Fruit fly (Drosophila melanogaster) whole organism, embryonic: ENCODE measurements around the gene CG9205.

Experiments used
- ATbp ChIP-seq: fragments of 200-800 bp; sonication (Bioruptor generic); optimal IDR thresholded peaks from 2 replicates; lab custom pipeline; 2017; ENCODE audit warnings: missing biosample characterization, mild to moderate bottlenecking, missing genetic modification characterization, missing genetic modification reagents
- Atf-2 ChIP-seq: fragments of 200-800 bp; sonication (Bioruptor generic); optimal IDR thresholded peaks from 2 replicates; lab custom pipeline; 2016; ENCODE audit warnings: missing biosample characterization, missing genetic modification characterization
- BEAF-32 ChIP-seq: fragments of 200-800 bp; sonication (Bioruptor generic); optimal IDR thresholded peaks from 3 replicates; lab custom pipeline; 2017; ENCODE audit warnings: missing biosample characterization, missing genetic modification characterization, mild to moderate bottlenecking, moderate library complexity, missing genetic modification reagents
- Bgb ChIP-seq: fragments of 200-800 bp; sonication (Bioruptor generic); IDR thresholded peaks from 2 replicates; pipeline ENCODE4 v1.3.6; 2022; ENCODE audit warnings: missing biosample characterization, missing genetic modification characterization; ENCODE audit not compliant: partially characterized antibody
- CG10321 ChIP-seq: fragments of 200-800 bp; sonication (Bioruptor generic); IDR thresholded peaks from 2 replicates; pipeline ENCODE4 v1.3.6; 2022; ENCODE audit warnings: missing biosample characterization, missing genetic modification characterization
- CG11695 ChIP-seq: fragments of 200-800 bp; sonication (Bioruptor generic); IDR thresholded peaks from 3 replicates; pipeline ENCODE4 v1.3.6; 2022; ENCODE audit warnings: missing biosample characterization, missing genetic modification characterization
- CG12659 ChIP-seq: fragments of 200-800 bp; sonication (Bioruptor generic); optimal IDR thresholded peaks from 3 replicates; lab custom pipeline; 2017; ENCODE audit warnings: mild to moderate bottlenecking, missing biosample characterization, missing genetic modification reagents, missing genetic modification characterization
- CG13287 ChIP-seq: fragments of 200-800 bp; sonication (Bioruptor generic); IDR thresholded peaks from 2 replicates; pipeline ENCODE4 v1.3.6; 2022; ENCODE audit warnings: missing biosample characterization, missing genetic modification characterization; ENCODE audit not compliant: partially characterized antibody
- CG15514 ChIP-seq: fragments of 200-800 bp; sonication (Bioruptor generic); optimal IDR thresholded peaks from 3 replicates; lab custom pipeline; 2017; ENCODE audit warnings: missing biosample characterization, missing genetic modification characterization, mild to moderate bottlenecking, moderate library complexity, missing genetic modification reagents
- CG17385 ChIP-seq: fragments of 200-800 bp; sonication (Bioruptor generic); optimal IDR thresholded peaks from 3 replicates; lab custom pipeline; 2018; ENCODE audit warnings: missing biosample characterization, mild to moderate bottlenecking, missing genetic modification characterization
- CG18011 ChIP-seq: fragments of 200-800 bp; sonication (Bioruptor generic); optimal IDR thresholded peaks from 2 replicates; lab custom pipeline; 2017; ENCODE audit warnings: missing biosample characterization, missing genetic modification characterization, mild to moderate bottlenecking, moderate library complexity, missing genotype
- CG30403 ChIP-seq: fragments of 200-800 bp; sonication (Bioruptor generic); optimal IDR thresholded peaks from 3 replicates; lab custom pipeline; 2016; ENCODE audit warnings: missing biosample characterization, missing genetic modification characterization
- CG30431 ChIP-seq: fragments of 200-800 bp; sonication (Bioruptor generic); optimal IDR thresholded peaks from 2 replicates; lab custom pipeline; 2017; ENCODE audit warnings: missing biosample characterization, missing genetic modification characterization
- CG32772 ChIP-seq: fragments of 200-800 bp; sonication (Bioruptor generic); IDR thresholded peaks from 2 replicates; pipeline ENCODE4 v1.3.6; 2022; ENCODE audit warnings: missing biosample characterization, missing genetic modification characterization
- CG42726 ChIP-seq: fragments of 200-800 bp; sonication (Bioruptor generic); IDR thresholded peaks from 2 replicates; pipeline ENCODE4 v1.3.6; 2022; ENCODE audit warnings: missing biosample characterization, missing genetic modification characterization; ENCODE audit not compliant: partially characterized antibody
- CG4360 ChIP-seq: fragments of 200-800 bp; sonication (Bioruptor generic); IDR thresholded peaks from 2 replicates; pipeline ENCODE4 v1.3.6; 2022; ENCODE audit warnings: missing biosample characterization, missing genetic modification characterization
- CG6654 ChIP-seq: fragments of 200-800 bp; sonication (Bioruptor generic); optimal IDR thresholded peaks from 2 replicates; lab custom pipeline; 2017; ENCODE audit warnings: missing biosample characterization, mild to moderate bottlenecking, missing genetic modification characterization
- CG9932 ChIP-seq: fragments of 200-800 bp; sonication (Bioruptor generic); IDR thresholded peaks from 2 replicates; pipeline ENCODE4 v1.3.6; 2022; ENCODE audit warnings: missing biosample characterization, missing genetic modification characterization
- Dbx ChIP-seq: fragments of 200-800 bp; sonication (Bioruptor generic); IDR thresholded peaks from 3 replicates; pipeline ENCODE4 v1.3.6; 2022; ENCODE audit warnings: missing biosample characterization, missing genetic modification characterization
- Dip2 ChIP-seq: fragments of 200-800 bp; sonication (Bioruptor generic); IDR thresholded peaks from 2 replicates; pipeline ENCODE4 v1.3.6; 2022; ENCODE audit warnings: missing biosample characterization, missing genetic modification characterization
- Doc2 ChIP-seq: fragments of 200-800 bp; sonication (Bioruptor generic); IDR thresholded peaks from 2 replicates; pipeline ENCODE4 v1.3.6; 2022; ENCODE audit warnings: missing biosample characterization, missing genetic modification characterization
- Dp ChIP-seq: fragments of 200-800 bp; sonication (Bioruptor generic); optimal IDR thresholded peaks from 2 replicates; lab custom pipeline; 2018; ENCODE audit warnings: missing biosample characterization, mild to moderate bottlenecking, missing genetic modification characterization, moderate library complexity
- Dref ChIP-seq: fragments of 200-800 bp; sonication (Bioruptor generic); IDR thresholded peaks from 2 replicates; pipeline ENCODE4 v1.3.6; 2022; ENCODE audit warnings: missing biosample characterization, missing genetic modification characterization
- E2f2 ChIP-seq: fragments of 200-800 bp; sonication (Bioruptor generic); IDR thresholded peaks from 2 replicates; pipeline ENCODE4 v1.3.6; 2022; ENCODE audit warnings: missing biosample characterization, missing genetic modification characterization
- GATAe ChIP-seq: fragments of 200-800 bp; sonication (Bioruptor generic); conservative IDR thresholded peaks from 2 replicates; pipeline ENCODE4 v1.3.6; 2022; ENCODE audit warnings: missing biosample characterization, missing genetic modification characterization
- HLHmδ ChIP-seq: fragments of 200-800 bp; sonication (Bioruptor generic); optimal IDR thresholded peaks from 2 replicates; lab custom pipeline; 2018; ENCODE audit warnings: missing biosample characterization, mild to moderate bottlenecking, missing genetic modification characterization, moderate library complexity
- Hr78 ChIP-seq, 2 experiments: fragments of 200-800 bp in 1 of 2; fragments of >200 bp in 1 of 2; sonication (Bioruptor generic) in 1 of 2; optimal IDR thresholded peaks; 2 replicates each; lab custom pipeline; 2017 to 2019; ENCODE audit warnings: missing biosample characterization in 2 of 2, missing genetic modification characterization in 2 of 2, mild to moderate bottlenecking in 1 of 2, moderate library complexity in 1 of 2
- Lhr ChIP-seq: fragments of 200-800 bp; sonication (Bioruptor generic); optimal IDR thresholded peaks from 3 replicates; lab custom pipeline; 2017; ENCODE audit warnings: mild to moderate bottlenecking, missing biosample characterization, missing genetic modification reagents, missing genetic modification characterization
- Meics ChIP-seq: fragments of 200-800 bp; sonication (Bioruptor generic); optimal IDR thresholded peaks from 2 replicates; lab custom pipeline; 2017; ENCODE audit warnings: missing biosample characterization, mild to moderate bottlenecking, missing genetic modification characterization
- Myb ChIP-seq: fragments of 200-800 bp; sonication (Bioruptor generic); optimal IDR thresholded peaks from 2 replicates; lab custom pipeline; 2016; ENCODE audit warnings: missing biosample characterization, missing genetic modification characterization
- NFAT ChIP-seq: fragments of 200-800 bp; sonication (Bioruptor generic); IDR thresholded peaks from 2 replicates; pipeline ENCODE4 v1.3.6; 2022; ENCODE audit warnings: missing biosample characterization, missing genetic modification characterization
- PHDP ChIP-seq: fragments of 200-800 bp; sonication (Bioruptor generic); optimal IDR thresholded peaks from 3 replicates; lab custom pipeline; 2018; ENCODE audit warnings: missing biosample characterization, mild to moderate bottlenecking, missing genetic modification characterization, moderate library complexity
- Pdp1 ChIP-seq, 2 experiments: fragments of 200-800 bp; sonication (Bioruptor generic); optimal IDR thresholded peaks; 3 replicates each; lab custom pipeline; 2016; ENCODE audit warnings: missing biosample characterization in 2 of 2, missing genetic modification characterization in 2 of 2, mild to moderate bottlenecking in 1 of 2, moderate library complexity in 1 of 2
- Ptx1 ChIP-seq: fragments of 200-800 bp; sonication (Bioruptor generic); IDR thresholded peaks from 2 replicates; pipeline ENCODE4 v1.3.6; 2022; ENCODE audit warnings: missing biosample characterization, missing genetic modification characterization
- Scr ChIP-seq: fragments of 200-800 bp; sonication (Bioruptor generic); IDR thresholded peaks from 2 replicates; pipeline ENCODE4 v1.3.6; 2022; ENCODE audit warnings: missing biosample characterization, missing genetic modification characterization; ENCODE audit not compliant: partially characterized antibody
- Trl ChIP-seq, 3 experiments: fragments of >200 bp in 2 of 3; fragments of 200-800 bp in 1 of 3; sonication (Bioruptor generic) in 1 of 3; optimal IDR thresholded peaks; 2 replicates in 1 of 3; 3 replicates in 2 of 3; lab custom pipeline; 2016 to 2017; ENCODE audit warnings: missing biosample characterization in 1 of 3, missing genetic modification characterization in 1 of 3
- Xbp1 ChIP-seq: fragments of 200-800 bp; sonication (Bioruptor generic); optimal IDR thresholded peaks from 3 replicates; lab custom pipeline; 2016; ENCODE audit warnings: missing biosample characterization, mild to moderate bottlenecking, missing genetic modification characterization
- amos ChIP-seq: fragments of 200-800 bp; sonication (Bioruptor generic); IDR thresholded peaks from 2 replicates; pipeline ENCODE4 v1.3.6; 2022; ENCODE audit warnings: missing biosample characterization, missing genetic modification characterization; ENCODE audit not compliant: partially characterized antibody
- cad ChIP-seq: fragments of >200 bp; optimal IDR thresholded peaks from 2 replicates; lab custom pipeline; 2017; ENCODE audit warnings: missing biosample characterization, missing genetic modification characterization
- disco-r ChIP-seq: fragments of 200-800 bp; sonication (Bioruptor generic); optimal IDR thresholded peaks from 2 replicates; lab custom pipeline; 2016; ENCODE audit warnings: missing biosample characterization, missing genetic modification characterization
- ewg ChIP-seq: fragments of 200-800 bp; sonication (Bioruptor generic); optimal IDR thresholded peaks from 3 replicates; lab custom pipeline; 2017; ENCODE audit warnings: mild to moderate bottlenecking, missing biosample characterization, missing genetic modification reagents, missing genetic modification characterization
- pzg ChIP-seq: fragments of 200-800 bp; sonication (Bioruptor generic); optimal IDR thresholded peaks from 3 replicates; lab custom pipeline; 2018; ENCODE audit warnings: missing biosample characterization, mild to moderate bottlenecking, missing genetic modification characterization, moderate library complexity
- row ChIP-seq: fragments of 200-800 bp; sonication (Bioruptor generic); IDR thresholded peaks from 3 replicates; pipeline ENCODE4 v1.3.6; 2022; ENCODE audit warnings: missing biosample characterization, missing genetic modification characterization
- scrt ChIP-seq: fragments of 200-800 bp; sonication (Bioruptor generic); optimal IDR thresholded peaks from 2 replicates; lab custom pipeline; 2018; ENCODE audit warnings: missing biosample characterization, mild to moderate bottlenecking, missing genetic modification characterization, moderate library complexity
- slbo ChIP-seq: fragments of 200-800 bp; sonication (Bioruptor generic); IDR thresholded peaks from 2 replicates; pipeline ENCODE4 v1.3.6; 2022; ENCODE audit warnings: missing biosample characterization, missing genetic modification characterization
- unc-4 ChIP-seq: fragments of 200-800 bp; sonication (Bioruptor generic); IDR thresholded peaks from 2 replicates; pipeline ENCODE4 v1.3.6; 2022; ENCODE audit warnings: missing biosample characterization, missing genetic modification characterization; ENCODE audit not compliant: partially characterized antibody

Gene CG9205

DNA sequence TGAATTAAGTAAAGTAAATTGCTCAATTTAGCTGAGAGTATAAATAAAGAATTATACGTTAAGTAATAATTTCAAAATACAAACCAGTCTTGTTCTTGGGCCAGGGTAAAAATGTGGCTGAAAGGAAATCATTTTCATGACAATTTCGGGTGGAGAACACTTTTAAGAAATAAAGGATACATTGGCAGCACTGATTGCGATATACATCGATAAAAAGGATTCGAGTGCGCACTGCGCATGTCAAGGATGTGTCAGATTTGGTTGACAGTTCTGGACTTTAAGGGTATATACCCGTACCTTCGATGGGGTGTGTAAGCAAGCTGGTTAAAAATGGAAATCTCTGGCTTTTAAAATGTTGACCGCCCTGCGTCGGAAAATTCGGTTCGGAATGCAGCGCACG, 40.8 kb upstream of the CG9205 start, which contains the start of gene aln:
Gene aln, plus strand, starts transcription at position 275 of the 400 bp plus-strand sequence.
- TF ChIP-seq Lhr (GFP tag; lab: Kevin White, UChicago) (no peak), CG30403 (no peak), CG42726 (GFP tag; lab: Robert Waterston, UW) (0 out of 2 replicates have a peak, but pooled peaks have one; percentile 8), NFAT (GFP tag; lab: Robert Waterston, UW) (no peak), CG11695 (GFP tag; lab: Robert Waterston, UW) (no peak), amos (GFP tag; lab: Robert Waterston, UW) (peak; percentile 60; the same call in 1 of the 2 replicates), slbo (GFP tag; lab: Robert Waterston, UW) (peak; percentile 32; the same call in 1 of the 2 replicates), Atf-2 (GFP tag; lab: Kevin White, UChicago) (no peak), Scr (GFP tag; lab: Robert Waterston, UW) (0 out of 2 replicates have a peak, but pooled peaks have one; percentile 23), GATAe (GFP tag; lab: Robert Waterston, UW) (no peak), CG4360 (GFP tag; lab: Robert Waterston, UW) (no peak), CG6654 (no peak), Dbx (GFP tag; lab: Robert Waterston, UW) (0 out of 3 replicates have a peak, but pooled peaks have one; percentile 32), CG15514 (GFP tag; lab: Kevin White, UChicago) (peak; percentile 12), CG30431 (GFP tag; lab: Kevin White, UChicago) (no peak), ewg (GFP tag; lab: Kevin White, UChicago) (peak; percentile 99), Dref (GFP tag; lab: Robert Waterston, UW) (peak; percentile 48), CG9932 (GFP tag; lab: Robert Waterston, UW) (0 out of 2 replicates have a peak, but pooled peaks have one; percentile 35), Ptx1 (GFP tag; lab: Robert Waterston, UW) (no peak), CG13287 (GFP tag; lab: Robert Waterston, UW) (peak; percentile 37; the same call in 1 of the 2 replicates), unc-4 (GFP tag; lab: Robert Waterston, UW) (peak; percentile 53; the same call in 1 of the 2 replicates), CG18011 (GFP tag; lab: Kevin White, UChicago) (no peak), pzg (GFP tag; lab: Kevin White, UChicago) (peak; percentile 37), BEAF-32 (GFP tag; lab: Kevin White, UChicago) (peak; percentile 42), Bgb (GFP tag; lab: Robert Waterston, UW) (peak; percentile 35; the same call in 1 of the 2 replicates), row (GFP tag; lab: Robert Waterston, UW) (0 out of 3 replicates have a peak, but pooled peaks have one; percentile 47)
- TF ChIP-seq, all 482 proteins: peak for 15

DNA sequence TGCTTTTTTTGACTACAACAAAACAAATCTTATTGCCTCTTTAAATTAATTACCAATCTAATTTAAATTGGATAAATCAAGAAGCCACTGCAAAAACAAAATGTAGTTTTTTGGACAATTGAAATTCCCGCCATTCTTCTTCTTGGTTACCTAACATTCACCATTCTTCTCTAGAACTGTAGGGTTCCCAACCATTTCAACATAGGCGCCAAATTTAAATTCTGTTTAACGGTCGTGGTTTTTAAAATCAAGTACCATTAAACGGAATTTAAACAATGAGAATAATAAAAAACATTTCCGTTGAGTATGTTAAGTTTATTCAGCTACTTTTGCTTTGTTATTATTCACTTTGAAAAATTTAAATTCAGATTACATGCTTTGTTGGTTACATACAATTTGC, 38.8 kb upstream of the CG9205 start:
- TF ChIP-seq E2f2 (peak; percentile 95), pzg (GFP tag; lab: Kevin White, UChicago) (peak; percentile 39), cad (no peak), Dp (GFP tag; lab: Kevin White, UChicago) (peak; percentile 90), Myb (GFP tag; lab: Kevin White, UChicago) (peak; percentile 58), CG17385 (peak; percentile 83)

dm6 chr3L:999990-1000389, 34.5 kb upstream of the CG9205 start:
- TF ChIP-seq Hr78 (GFP tag; optimal IDR thresholded peaks at IDR 0.05; lab: Kevin White, UChicago) = no peak
- TF ChIP-seq ATbp = peak; percentile 28
- no peak for TF ChIP-seq scrt (GFP tag; lab: Kevin White, UChicago)
- TF ChIP-seq Xbp1 (GFP tag; lab: Kevin White, UChicago) = no peak
- no peak for TF ChIP-seq HLHmδ (GFP tag; lab: Kevin White, UChicago)
- TF ChIP-seq Trl (optimal IDR thresholded peaks at IDR 0.05; lab: Kevin White, UChicago) = no peak
- TF ChIP-seq Trl (GFP tag; optimal IDR thresholded peaks at IDR 0.05; lab: Kevin White, UChicago) = no peak
- TF ChIP-seq Meics = no peak
- no peak for TF ChIP-seq CG10321 (GFP tag; lab: Robert Waterston, UW)
- TF ChIP-seq Pdp1 (GFP tag; optimal IDR thresholded peaks at IDR 0.05; lab: Kevin White, UChicago) = peak in 1 of 2 experiments; percentile 89
- no peak for TF ChIP-seq Doc2 (GFP tag; lab: Robert Waterston, UW)
- TF ChIP-seq Dip2 = no peak
- TF ChIP-seq CG32772 (GFP tag; lab: Robert Waterston, UW) = no peak
- peak; percentile 32 for TF ChIP-seq PHDP
- no peak for TF ChIP-seq CG12659 (GFP tag; lab: Kevin White, UChicago)
- no peak for TF ChIP-seq disco-r
